Worm (Caenorhabditis elegans): ENCODE measurements around the gene F13E9.9.

The F13E9.9 gene

ce11 chrIV:10935336-10935735 is 36.3 kb upstream of the F13E9.9 start (continued):
- no peak for TF ChIP-seq hmg-20 (GFP tag; IDR thresholded peaks at IDR 0.05)
- no peak for TF ChIP-seq egl-18 (GFP tag; IDR thresholded peaks at IDR 0.05)
- TF ChIP-seq B0035.1 (tag; optimal IDR thresholded peaks at IDR 0.05): no peak
- no peak for TF ChIP-seq snpc-1.1 (tag; optimal IDR thresholded peaks at IDR 0.05; ENCODE audit: insufficient read depth)
- TF ChIP-seq F22D6.2 (tag; optimal IDR thresholded peaks at IDR 0.05): peak; percentile 18
- TF ChIP-seq ceh-91 (GFP tag; IDR thresholded peaks at IDR 0.05): no peak
- no peak for TF ChIP-seq akir-1 (GFP tag; optimal IDR thresholded peaks at IDR 0.05)
- peak; percentile 75 for TF ChIP-seq dox-1 (GFP tag; IDR thresholded peaks at IDR 0.05)
- no peak for TF ChIP-seq attf-6 (GFP tag; IDR thresholded peaks at IDR 0.05)
- TF ChIP-seq B0261.1 (tag; optimal IDR thresholded peaks at IDR 0.05): no peak
- no peak for TF ChIP-seq rec-8 (tag; optimal IDR thresholded peaks at IDR 0.05)
- no peak for TF ChIP-seq F39B2.1 (GFP tag; IDR thresholded peaks at IDR 0.05)
- TF ChIP-seq Y67H2A.10 (GFP tag; conservative IDR thresholded peaks at IDR 0.05): peak; percentile 70; the same call in 1 of the 2 replicates
- peak; percentile 29; the same call in 1 of the 2 replicates for TF ChIP-seq rcor-1 (GFP tag; IDR thresholded peaks at IDR 0.05)
- peak; percentile 88 for TF ChIP-seq Y95B8A.8 (GFP tag; IDR thresholded peaks at IDR 0.05)
- peak; percentile 76 for TF ChIP-seq mcd-1 (GFP tag; IDR thresholded peaks at IDR 0.05)
- peak; percentile 77 for TF ChIP-seq hmg-1.2 (GFP tag; IDR thresholded peaks at IDR 0.05)
- no peak for TF ChIP-seq hrde-1 (tag; optimal IDR thresholded peaks at IDR 0.05; ENCODE audit: borderline replicate concordance)
- TF ChIP-seq K11D2.4 (GFP tag; IDR thresholded peaks at IDR 0.05): peak; percentile 88
- TF ChIP-seq nhr-80 (tag; optimal IDR thresholded peaks at IDR 0.05): no peak
- TF ChIP-seq nhr-179 (tag; optimal IDR thresholded peaks at IDR 0.05): no peak
- peak; percentile 73 for TF ChIP-seq unc-62 (GFP tag; optimal IDR thresholded peaks at IDR 0.05)
- no peak for TF ChIP-seq T07F8.4 (tag; optimal IDR thresholded peaks at IDR 0.05)
- no peak for TF ChIP-seq dpff-1 (tag; optimal IDR thresholded peaks at IDR 0.05)
- peak; percentile 46 for TF ChIP-seq die-1 (tag; optimal IDR thresholded peaks at IDR 0.05)
- no peak for TF ChIP-seq lag-1 (GFP tag; IDR thresholded peaks at IDR 0.05)
- peak; percentile 85 for TF ChIP-seq nfyb-1 (GFP tag; IDR thresholded peaks at IDR 0.05)
- no peak for TF ChIP-seq pha-4 (tag; optimal IDR thresholded peaks at IDR 0.05)
- no peak for TF ChIP-seq ztf-25 (GFP tag; IDR thresholded peaks at IDR 0.05)
- TF ChIP-seq madf-10 (tag; optimal IDR thresholded peaks at IDR 0.05): peak; percentile 59
- no peak for TF ChIP-seq cebp-2 (GFP tag; IDR thresholded peaks at IDR 0.05)
- TF ChIP-seq tbx-9 (tag; optimal IDR thresholded peaks at IDR 0.05; ENCODE audit: borderline replicate concordance): no peak
- TF ChIP-seq snpc-3.4 (tag; optimal IDR thresholded peaks at IDR 0.05): no peak
- no peak for TF ChIP-seq nfya-1 (tag; optimal IDR thresholded peaks at IDR 0.05; ENCODE audit: borderline replicate concordance, insufficient read depth)
- no peak for TF ChIP-seq sptf-2 (GFP tag; optimal IDR thresholded peaks at IDR 0.05)
- peak in 1 of 3 experiments; percentile 85 for TF ChIP-seq lin-35 (GFP tag; optimal IDR thresholded peaks at IDR 0.05)
- peak; percentile 89 for TF ChIP-seq let-526 (GFP tag; IDR thresholded peaks at IDR 0.05)
- peak; percentile 58 for TF ChIP-seq zfh-2 (GFP tag; conservative IDR thresholded peaks at IDR 0.05)
- TF ChIP-seq ceh-79 (tag; optimal IDR thresholded peaks at IDR 0.05): no peak
- TF ChIP-seq F10E7.11 (tag; optimal IDR thresholded peaks at IDR 0.05): peak; percentile 11
- no peak for TF ChIP-seq ztf-18 (tag; optimal IDR thresholded peaks at IDR 0.05)
- TF ChIP-seq zim-3 (tag; optimal IDR thresholded peaks at IDR 0.05): no peak
- no peak for TF ChIP-seq unc-130 (GFP tag; optimal IDR thresholded peaks at IDR 0.05)
- no peak for TF ChIP-seq Y53F4B.3 (GFP tag; IDR thresholded peaks at IDR 0.05)
- no peak for TF ChIP-seq Y79H2A.3 (GFP tag; conservative IDR thresholded peaks at IDR 0.05)
- peak; percentile 71 for TF ChIP-seq K12H6.12 (tag; optimal IDR thresholded peaks at IDR 0.05)
- peak; percentile 54 for TF ChIP-seq tbp1 (GFP tag; optimal IDR thresholded peaks at IDR 0.05)
- no peak for TF ChIP-seq F37B4.10 (GFP tag; IDR thresholded peaks at IDR 0.05)
- no peak for TF ChIP-seq hlh-12 (tag; optimal IDR thresholded peaks at IDR 0.05)
